Fruit fly (Drosophila melanogaster) whole organism, embryonic: ENCODE results near the gene Alg2.
A peak's percentile ranks its signal among the peaks of the same experiment; 100 is the strongest.

Experiments
- Aef1 ChIP-seq: fragments of 200-800 bp; sonication (Bioruptor generic); IDR thresholded peaks from 3 replicates; pipeline ENCODE4 v1.3.6; 2022; ENCODE audit warnings: missing biosample characterization, missing genetic modification characterization
- Asciz ChIP-seq: fragments of 200-800 bp; sonication (Bioruptor generic); optimal IDR thresholded peaks from 2 replicates; lab custom pipeline; 2017; ENCODE audit warnings: missing biosample characterization, mild to moderate bottlenecking, missing genetic modification characterization, missing genetic modification reagents
- Atf6 ChIP-seq: fragments of 200-800 bp; sonication (Bioruptor generic); IDR thresholded peaks from 2 replicates; pipeline ENCODE4 v1.3.6; 2022; ENCODE audit warnings: missing biosample characterization, missing genetic modification characterization
- CG12299 ChIP-seq: fragments of 200-800 bp; sonication (Bioruptor generic); optimal IDR thresholded peaks from 2 replicates; lab custom pipeline; 2018; ENCODE audit warnings: missing biosample characterization, mild to moderate bottlenecking, missing genetic modification characterization
- CG15073 ChIP-seq: fragments of 200-800 bp; sonication (Bioruptor generic); optimal IDR thresholded peaks from 2 replicates; lab custom pipeline; 2016; ENCODE audit warnings: missing biosample characterization, missing genetic modification characterization
- CG15269 ChIP-seq: fragments of 200-800 bp; sonication (Bioruptor generic); optimal IDR thresholded peaks from 2 replicates; lab custom pipeline; 2018; ENCODE audit warnings: missing biosample characterization, mild to moderate bottlenecking, missing genetic modification characterization, moderate library complexity
- CG1647 ChIP-seq: fragments of 200-800 bp; sonication (Bioruptor generic); optimal IDR thresholded peaks from 3 replicates; lab custom pipeline; 2016; ENCODE audit warnings: missing biosample characterization, missing genetic modification characterization
- CG17385 ChIP-seq: fragments of 200-800 bp; sonication (Bioruptor generic); optimal IDR thresholded peaks from 3 replicates; lab custom pipeline; 2018; ENCODE audit warnings: missing biosample characterization, mild to moderate bottlenecking, missing genetic modification characterization
- CG18262 ChIP-seq: fragments of 200-800 bp; optimal IDR thresholded peaks from 3 replicates; lab custom pipeline; 2019; ENCODE audit warnings: missing biosample characterization, mild to moderate bottlenecking, missing genetic modification characterization, moderate library complexity
- CG18476 ChIP-seq: fragments of 200-800 bp; sonication (Bioruptor generic); optimal IDR thresholded peaks from 2 replicates; lab custom pipeline; 2016; ENCODE audit warnings: missing biosample characterization, mild to moderate bottlenecking, missing genetic modification characterization
- CG32532 ChIP-seq: fragments of 200-800 bp; sonication (Bioruptor generic); IDR thresholded peaks from 2 replicates; pipeline ENCODE4 v1.3.6; 2022; ENCODE audit warnings: missing biosample characterization, missing genetic modification characterization
- CG4707 ChIP-seq: fragments of 200-800 bp; sonication (Bioruptor generic); optimal IDR thresholded peaks from 2 replicates; lab custom pipeline; 2018; ENCODE audit warnings: missing biosample characterization, mild to moderate bottlenecking, missing genetic modification characterization, moderate library complexity
- CG5245 ChIP-seq: fragments of 200-800 bp; sonication (Bioruptor generic); optimal IDR thresholded peaks from 3 replicates; lab custom pipeline; 2016; ENCODE audit warnings: missing biosample characterization, missing genetic modification characterization
- CG6175 ChIP-seq: fragments of 200-800 bp; sonication (Bioruptor generic); IDR thresholded peaks from 3 replicates; pipeline ENCODE4 v1.3.6; 2022; ENCODE audit warnings: missing biosample characterization, missing genetic modification characterization
- CG6254 ChIP-seq: fragments of 200-800 bp; sonication (Bioruptor generic); optimal IDR thresholded peaks from 3 replicates; lab custom pipeline; 2017; ENCODE audit warnings: mild to moderate bottlenecking, missing biosample characterization, missing genetic modification reagents, missing genetic modification characterization
- CG6683 ChIP-seq: fragments of 200-800 bp; sonication (Bioruptor generic); optimal IDR thresholded peaks from 2 replicates; lab custom pipeline; 2017; ENCODE audit warnings: missing biosample characterization, mild to moderate bottlenecking, missing genetic modification characterization, missing genetic modification reagents
- CG7745 ChIP-seq: fragments of 200-800 bp; sonication (Bioruptor generic); optimal IDR thresholded peaks from 2 replicates; lab custom pipeline; 2018; ENCODE audit warnings: missing biosample characterization, mild to moderate bottlenecking, missing genetic modification characterization, moderate library complexity
- CG8924 ChIP-seq: fragments of 200-800 bp; optimal IDR thresholded peaks from 3 replicates; lab custom pipeline; 2019; ENCODE audit warnings: missing biosample characterization, mild to moderate bottlenecking, missing genetic modification characterization, moderate library complexity
- D19A ChIP-seq: fragments of 200-800 bp; optimal IDR thresholded peaks from 3 replicates; lab custom pipeline; 2019; ENCODE audit warnings: missing biosample characterization, mild to moderate bottlenecking, missing genetic modification characterization, moderate library complexity
- D19B ChIP-seq: fragments of 200-800 bp; sonication (Bioruptor generic); optimal IDR thresholded peaks from 2 replicates; lab custom pipeline; 2017; ENCODE audit warnings: missing biosample characterization, mild to moderate bottlenecking, missing genetic modification characterization
- Deaf1 ChIP-seq: fragments of 200-800 bp; optimal IDR thresholded peaks from 3 replicates; lab custom pipeline; 2019; ENCODE audit warnings: missing biosample characterization, mild to moderate bottlenecking, missing genetic modification characterization, moderate library complexity
- Doc3 ChIP-seq: fragments of 200-800 bp; sonication (Bioruptor generic); IDR thresholded peaks from 3 replicates; pipeline ENCODE4 v1.3.6; 2022; ENCODE audit warnings: missing biosample characterization, missing genetic modification characterization; ENCODE audit not compliant: partially characterized antibody
- Eip74EF ChIP-seq, 2 experiments: fragments of 200-800 bp in 1 of 2; fragments of >200 bp in 1 of 2; sonication (Bioruptor generic) in 1 of 2; optimal IDR thresholded peaks; 2 replicates each; lab custom pipeline; 2017 to 2019; ENCODE audit warnings: missing biosample characterization in 2 of 2, missing genetic modification characterization in 2 of 2, mild to moderate bottlenecking in 1 of 2, moderate library complexity in 1 of 2
- H2.0 ChIP-seq: fragments of 200-800 bp; sonication (Bioruptor generic); IDR thresholded peaks from 2 replicates; pipeline ENCODE4 v1.3.6; 2022; ENCODE audit warnings: missing biosample characterization, missing genetic modification characterization
- Hr51 ChIP-seq, 2 experiments: fragments of 200-800 bp; sonication (Bioruptor generic); optimal IDR thresholded peaks; 2 replicates in 1 of 2; 3 replicates in 1 of 2; lab custom pipeline; 2016 to 2018; ENCODE audit warnings: missing biosample characterization in 2 of 2, missing genetic modification characterization in 2 of 2, mild to moderate bottlenecking in 1 of 2, moderate library complexity in 1 of 2
- NC2α ChIP-seq: fragments of 200-800 bp; sonication (Bioruptor generic); optimal IDR thresholded peaks from 2 replicates; lab custom pipeline; 2016; ENCODE audit warnings: missing biosample characterization, missing genetic modification characterization
- Sin3A ChIP-seq: fragments of >200 bp; optimal IDR thresholded peaks from 2 replicates; lab custom pipeline; 2018
- Usf ChIP-seq: fragments of 200-800 bp; sonication (Bioruptor generic); optimal IDR thresholded peaks from 2 replicates; lab custom pipeline; 2017; ENCODE audit warnings: missing genotype, missing biosample characterization, missing genetic modification characterization
- croc ChIP-seq: fragments of 200-800 bp; sonication (Bioruptor generic); conservative IDR thresholded peaks from 3 replicates; pipeline ENCODE4 v1.3.6; 2022; ENCODE audit warnings: missing biosample characterization, missing genetic modification characterization
- danr ChIP-seq: fragments of 200-800 bp; sonication (Bioruptor generic); IDR thresholded peaks from 2 replicates; pipeline ENCODE4 v1.3.6; 2022; ENCODE audit warnings: missing biosample characterization, missing genetic modification characterization
- gsb-n ChIP-seq: fragments of 200-800 bp; sonication (Bioruptor generic); optimal IDR thresholded peaks from 3 replicates; lab custom pipeline; 2018; ENCODE audit warnings: missing biosample characterization, mild to moderate bottlenecking, missing genetic modification characterization
- inv ChIP-seq: fragments of 200-800 bp; sonication (Bioruptor generic); IDR thresholded peaks from 2 replicates; pipeline ENCODE4 v1.3.6; 2022; ENCODE audit warnings: missing biosample characterization, missing genetic modification characterization; ENCODE audit not compliant: partially characterized antibody
- jumu ChIP-seq: fragments of 200-800 bp; sonication (Bioruptor generic); optimal IDR thresholded peaks from 3 replicates; lab custom pipeline; 2016; ENCODE audit warnings: missing biosample characterization, missing genetic modification characterization
- klu ChIP-seq: fragments of 200-800 bp; sonication (Bioruptor generic); IDR thresholded peaks from 2 replicates; pipeline ENCODE4 v1.3.6; 2022; ENCODE audit warnings: missing biosample characterization, missing genetic modification characterization
- mld ChIP-seq: fragments of 200-800 bp; sonication (Bioruptor generic); IDR thresholded peaks from 3 replicates; pipeline ENCODE4 v1.3.6; 2022; ENCODE audit warnings: missing biosample characterization, missing genetic modification characterization; ENCODE audit not compliant: partially characterized antibody
- repo ChIP-seq: fragments of 200-800 bp; sonication (Bioruptor generic); optimal IDR thresholded peaks from 2 replicates; lab custom pipeline; 2016; ENCODE audit warnings: missing biosample characterization, missing genetic modification characterization
- rib ChIP-seq: fragments of 200-800 bp; sonication (Bioruptor generic); IDR thresholded peaks from 2 replicates; pipeline ENCODE4 v1.3.6; 2022; ENCODE audit warnings: missing biosample characterization, missing genetic modification characterization
- sc ChIP-seq, 3 experiments: fragments of >200 bp in 2 of 3; fragments of 200-800 bp in 1 of 3; sonication (Bioruptor generic) in 1 of 3; optimal IDR thresholded peaks; 2 replicates in 2 of 3; 3 replicates in 1 of 3; lab custom pipeline; 2017; ENCODE audit warnings: mild to moderate bottlenecking in 1 of 3, missing biosample characterization in 1 of 3, missing genetic modification characterization in 1 of 3, missing genetic modification reagents in 1 of 3
- sna ChIP-seq: fragments of 200-800 bp; sonication (Bioruptor generic); IDR thresholded peaks from 2 replicates; pipeline ENCODE4 v1.3.6; 2022; ENCODE audit warnings: missing biosample characterization, missing genetic modification characterization; ENCODE audit not compliant: partially characterized antibody
- sob ChIP-seq: fragments of 200-800 bp; sonication (Bioruptor generic); IDR thresholded peaks from 2 replicates; pipeline ENCODE4 v1.3.6; 2022; ENCODE audit warnings: missing biosample characterization, missing genetic modification characterization
- tin ChIP-seq: fragments of 200-800 bp; sonication (Bioruptor generic); optimal IDR thresholded peaks from 3 replicates; lab custom pipeline; 2016; ENCODE audit warnings: missing biosample characterization, missing genetic modification characterization
- tll ChIP-seq, 2 experiments: fragments of 200-800 bp in 1 of 2; fragments of >200 bp in 1 of 2; sonication (Bioruptor generic) in 1 of 2; optimal IDR thresholded peaks; 2 replicates each; lab custom pipeline; 2017 to 2019; ENCODE audit warnings: missing biosample characterization in 2 of 2, missing genetic modification characterization in 2 of 2, mild to moderate bottlenecking in 1 of 2, moderate library complexity in 1 of 2
- toy ChIP-seq: fragments of 200-800 bp; sonication (Bioruptor generic); IDR thresholded peaks from 2 replicates; pipeline ENCODE4 v1.3.6; 2022; ENCODE audit warnings: missing biosample characterization, missing genetic modification characterization
- trh ChIP-seq: fragments of 200-800 bp; sonication (Bioruptor generic); optimal IDR thresholded peaks from 2 replicates; lab custom pipeline; 2016; ENCODE audit warnings: missing biosample characterization, missing genetic modification characterization
- ttk ChIP-seq: fragments of 200-800 bp; sonication (Bioruptor generic); IDR thresholded peaks from 2 replicates; pipeline ENCODE4 v2.1.2; 2022; ENCODE audit warnings: missing biosample characterization, missing genetic modification characterization
- zen2 ChIP-seq: fragments of 200-800 bp; sonication (Bioruptor generic); IDR thresholded peaks from 3 replicates; pipeline ENCODE4 v1.3.6; 2022; ENCODE audit warnings: missing biosample characterization, missing genetic modification characterization; ENCODE audit not compliant: partially characterized antibody
- zfh2 ChIP-seq: fragments of 200-800 bp; sonication (Bioruptor generic); optimal IDR thresholded peaks from 2 replicates; lab custom pipeline; 2016; ENCODE audit warnings: missing biosample characterization, missing genetic modification characterization

The Alg2 gene

dm6 chr3L:3106908-3107821 lies 36.4 kb upstream of the Alg2 start, which contains the start of gene Cht7 (continued):
- TF ChIP-seq CG12299, result peak; percentile 84
- peak; percentile 42; the same call in 1 of the 2 replicates for TF ChIP-seq rib
- TF ChIP-seq croc (GFP tag; lab: Robert Waterston, UW), result peak; percentile 76
- no peak for TF ChIP-seq sc (optimal IDR thresholded peaks at IDR 0.05; lab: Kevin White, UChicago)
- TF ChIP-seq sc (GFP tag; optimal IDR thresholded peaks at IDR 0.05; lab: Kevin White, UChicago), result peak; percentile 83
- TF ChIP-seq inv (GFP tag; lab: Robert Waterston, UW), result no peak
- TF ChIP-seq tll (GFP tag; optimal IDR thresholded peaks at IDR 0.05; lab: Kevin White, UChicago), result no peak
- TF ChIP-seq CG17385 (GFP tag; lab: Kevin White, UChicago), result peak; percentile 87
- no peak for TF ChIP-seq Doc3 (GFP tag; lab: Robert Waterston, UW)
- TF ChIP-seq CG32532, result peak; percentile 88
- peak; percentile 64 for TF ChIP-seq trh (GFP tag; lab: Kevin White, UChicago)
- TF ChIP-seq CG18476, result peak; percentile 76
- TF ChIP-seq repo, result peak; percentile 32
- TF ChIP-seq Atf6 (GFP tag; lab: Robert Waterston, UW), result peak; percentile 86
- peak; percentile 62 for TF ChIP-seq Usf (GFP tag; lab: Kevin White, UChicago)
- TF ChIP-seq CG7745 (tag; lab: Kevin White, UChicago), result no peak
- peak in 1 of 2 experiments; percentile 89 for TF ChIP-seq Eip74EF (GFP tag; optimal IDR thresholded peaks at IDR 0.05; lab: Kevin White, UChicago)
- peak; percentile 94 for TF ChIP-seq CG15269
- TF ChIP-seq danr (GFP tag; lab: Robert Waterston, UW), result no peak; the same call in 1 of the 2 replicates
- peak; percentile 69 for TF ChIP-seq CG4707 (GFP tag; lab: Kevin White, UChicago)
- peak; percentile 68 to 93 for TF ChIP-seq Hr51 (GFP tag; optimal IDR thresholded peaks at IDR 0.05; lab: Kevin White, UChicago)
- peak; percentile 77 for TF ChIP-seq H2.0 (GFP tag; lab: Robert Waterston, UW)
- peak; percentile 57 for TF ChIP-seq jumu
- TF ChIP-seq CG6254 (GFP tag; lab: Kevin White, UChicago), result peak; percentile 69
- TF ChIP-seq ttk (GFP tag; lab: Robert Waterston, UW), result peak; percentile 85
- peak; percentile 1 for TF ChIP-seq CG15073
- TF ChIP-seq gsb-n, result peak; percentile 88
- TF ChIP-seq Asciz (GFP tag; lab: Kevin White, UChicago), result peak; percentile 73
- peak; percentile 61 for TF ChIP-seq Deaf1
- peak; percentile 76 for TF ChIP-seq D19A
- TF ChIP-seq zfh2 (GFP tag; lab: Kevin White, UChicago), result peak; percentile 56
- 0 out of 2 replicates have a peak, but pooled peaks have one; percentile 19 for TF ChIP-seq toy (GFP tag; lab: Robert Waterston, UW)
- peak; percentile 91 for TF ChIP-seq CG8924
- no peak for TF ChIP-seq mld (GFP tag; lab: Robert Waterston, UW)
- TF ChIP-seq NC2α (GFP tag; lab: Kevin White, UChicago), result peak; percentile 50
- peak; percentile 47 for TF ChIP-seq CG6683
- peak; percentile 19 for TF ChIP-seq D19B
- TF ChIP-seq sob, result peak; percentile 83
- peak; percentile 89 for TF ChIP-seq CG18262 (tag; lab: Kevin White, UChicago)
- TF ChIP-seq CG1647, result peak; percentile 48
- peak; percentile 65 for TF ChIP-seq CG5245 (GFP tag; lab: Kevin White, UChicago)
- no peak for TF ChIP-seq Sin3A (lab: Kevin White, UChicago)
- 0 out of 3 replicates have a peak, but pooled peaks have one; percentile 10 for TF ChIP-seq CG6175
- TF ChIP-seq Aef1 (GFP tag; lab: Robert Waterston, UW), result peak; percentile 79
- TF ChIP-seq sna (GFP tag; lab: Robert Waterston, UW), result no peak
- peak; percentile 79; the same call in 1 of the 2 replicates for TF ChIP-seq klu (GFP tag; lab: Robert Waterston, UW)
- no peak for TF ChIP-seq zen2
- peak; percentile 75 for TF ChIP-seq tin (GFP tag; lab: Kevin White, UChicago)
